Worm (Caenorhabditis elegans) whole organism, young adult: ENCODE measurements around the gene nep-16.

Experiments
- B0019.2 ChIP-seq: fragments of 200-800 bp; sonication (Bioruptor generic); conservative IDR thresholded peaks from 2 replicates; pipeline ENCODE4 v1.3.6; 2022; ENCODE audit warnings: missing genetic modification reagents, missing genetic modification characterization, missing compliant biosample characterization
- B0336.3 ChIP-seq: fragments of 200-800 bp; sonication (Bioruptor generic); IDR thresholded peaks from 2 replicates; pipeline ENCODE4 v1.3.6; 2022; ENCODE audit warnings: missing genetic modification characterization, missing compliant biosample characterization
- D2030.7 ChIP-seq: fragments of 200-800 bp; sonication (Bioruptor generic); IDR thresholded peaks from 2 replicates; pipeline ENCODE4 v1.3.6; 2022; ENCODE audit warnings: missing genetic modification reagents, missing genetic modification characterization, missing compliant biosample characterization
- F23B12.7 ChIP-seq: sonication (generic microtip); optimal IDR thresholded peaks from 2 replicates; lab custom pipeline; 2017; ENCODE audit warnings: missing genetic modification characterization, mild to moderate bottlenecking, missing compliant biosample characterization, antibody characterized with exemption, moderate library complexity; ENCODE audit not compliant: insufficient read depth
- Y53G8AR.9 ChIP-seq: fragments of 200-800 bp; sonication (Bioruptor generic); conservative IDR thresholded peaks from 2 replicates; pipeline ENCODE4 v1.3.6; 2022; ENCODE audit warnings: missing genetic modification reagents, missing genetic modification characterization, missing compliant biosample characterization
- ZK185.1 ChIP-seq: sonication (generic microtip); optimal IDR thresholded peaks from 2 replicates; lab custom pipeline; 2016; ENCODE audit warnings: mild to moderate bottlenecking, missing genetic modification characterization, missing compliant biosample characterization; ENCODE audit not compliant: poor library complexity, severe bottlenecking
- akir-1 ChIP-seq: fragments of 200-800 bp; sonication (Bioruptor generic); optimal IDR thresholded peaks from 2 replicates; lab custom pipeline; 2018; ENCODE audit warnings: mild to moderate bottlenecking, missing genetic modification characterization, moderate library complexity, missing compliant biosample characterization
- attf-5 ChIP-seq: fragments of 200-800 bp; sonication (Bioruptor generic); optimal IDR thresholded peaks from 2 replicates; lab custom pipeline; 2018; ENCODE audit warnings: mild to moderate bottlenecking, missing genetic modification characterization, missing compliant biosample characterization
- ceh-100 ChIP-seq: fragments of 200-800 bp; sonication (Bioruptor generic); IDR thresholded peaks from 2 replicates; pipeline ENCODE4 v1.3.6; 2022; ENCODE audit warnings: missing genetic modification reagents, missing genetic modification characterization, missing compliant biosample characterization
- ceh-27 ChIP-seq: fragments of 200-800 bp; sonication (Bioruptor generic); optimal IDR thresholded peaks from 2 replicates; lab custom pipeline; 2018; ENCODE audit warnings: mild to moderate bottlenecking, missing genetic modification characterization, moderate library complexity, missing compliant biosample characterization
- ceh-58 ChIP-seq: fragments of 200-800 bp; sonication (Bioruptor generic); IDR thresholded peaks from 2 replicates; pipeline ENCODE4 v1.3.6; 2022; ENCODE audit warnings: missing genetic modification characterization, missing compliant biosample characterization
- ceh-91 ChIP-seq: fragments of 200-800 bp; sonication (Bioruptor generic); IDR thresholded peaks from 2 replicates; pipeline ENCODE4 v1.3.6; 2022; ENCODE audit warnings: missing genetic modification reagents, missing genetic modification characterization, missing compliant biosample characterization
- efl-1 ChIP-seq: fragments of 150-350 bp; optimal IDR thresholded peaks from 2 replicates; lab custom pipeline; 2014; ENCODE audit warnings: missing biosample characterization, missing genetic modification reagents, missing genetic modification characterization
- fkh-3 ChIP-seq: sonication (generic microtip); optimal IDR thresholded peaks from 2 replicates; lab custom pipeline; 2016; ENCODE audit warnings: mild to moderate bottlenecking, missing genetic modification characterization, missing compliant biosample characterization
- gei-17 ChIP-seq: fragments of 200-800 bp; sonication (Bioruptor generic); optimal IDR thresholded peaks from 2 replicates; lab custom pipeline; 2018; ENCODE audit warnings: mild to moderate bottlenecking, missing genetic modification characterization, missing compliant biosample characterization
- hmg-1.2 ChIP-seq: fragments of 200-800 bp; sonication (Bioruptor generic); IDR thresholded peaks from 2 replicates; pipeline ENCODE4 v1.3.6; 2022; ENCODE audit warnings: missing genetic modification reagents, missing genetic modification characterization, missing compliant biosample characterization
- let-526 ChIP-seq: fragments of 200-800 bp; sonication (Bioruptor generic); IDR thresholded peaks from 2 replicates; pipeline ENCODE4 v1.3.6; 2022; ENCODE audit warnings: missing genetic modification reagents, missing genetic modification characterization, missing compliant biosample characterization
- lin-35 ChIP-seq, 3 experiments: fragments of 150-350 bp in 2 of 3; sonication (generic microtip) in 1 of 3; optimal IDR thresholded peaks; 2 replicates each; lab custom pipeline; 2014 to 2018; ENCODE audit warnings: missing biosample characterization in 3 of 3, missing genetic modification characterization in 3 of 3, missing genetic modification reagents in 3 of 3
- lin-54 ChIP-seq: fragments of 200-800 bp; sonication (Bioruptor generic); optimal IDR thresholded peaks from 2 replicates; lab custom pipeline; 2018; ENCODE audit warnings: mild to moderate bottlenecking, missing genetic modification characterization, missing compliant biosample characterization
- lsl-1 ChIP-seq: fragments of 200-800 bp; sonication (Bioruptor generic); optimal IDR thresholded peaks from 2 replicates; lab custom pipeline; 2018; ENCODE audit warnings: mild to moderate bottlenecking, missing genetic modification characterization, moderate library complexity, missing compliant biosample characterization
- lsy-27 ChIP-seq: sonication (generic microtip); optimal IDR thresholded peaks from 2 replicates; lab custom pipeline; 2017; ENCODE audit warnings: missing genetic modification characterization, mild to moderate bottlenecking, missing compliant biosample characterization, antibody characterized with exemption, missing genotype, borderline replicate concordance; ENCODE audit not compliant: insufficient read depth
- madf-10 ChIP-seq: sonication (generic microtip); optimal IDR thresholded peaks from 2 replicates; lab custom pipeline; 2016; ENCODE audit warnings: mild to moderate bottlenecking, missing genetic modification characterization, missing compliant biosample characterization
- madf-3 ChIP-seq: fragments of 200-800 bp; sonication (Bioruptor generic); IDR thresholded peaks from 2 replicates; pipeline ENCODE4 v1.3.6; 2022; ENCODE audit warnings: missing genetic modification reagents, missing genetic modification characterization, missing compliant biosample characterization
- mcd-1 ChIP-seq: fragments of 200-800 bp; sonication (Bioruptor generic); IDR thresholded peaks from 2 replicates; pipeline ENCODE4 v1.3.6; 2022; ENCODE audit warnings: missing genetic modification reagents, missing genetic modification characterization, missing compliant biosample characterization
- mes-4 ChIP-seq: sonication (generic microtip); optimal IDR thresholded peaks from 2 replicates; lab custom pipeline; 2016; ENCODE audit warnings: missing genotype, missing genetic modification characterization, missing compliant biosample characterization
- nhr-80 ChIP-seq: sonication (generic microtip); optimal IDR thresholded peaks from 2 replicates; lab custom pipeline; 2016; ENCODE audit warnings: missing genetic modification characterization, missing compliant biosample characterization
- pbrm-1 ChIP-seq: fragments of 200-800 bp; sonication (Bioruptor generic); IDR thresholded peaks from 2 replicates; pipeline ENCODE4 v1.3.6; 2022; ENCODE audit warnings: missing genetic modification reagents, missing genetic modification characterization, missing compliant biosample characterization
- repo-1 ChIP-seq: sonication (generic microtip); optimal IDR thresholded peaks from 2 replicates; lab custom pipeline; 2017; ENCODE audit warnings: mild to moderate bottlenecking, missing genetic modification characterization, missing compliant biosample characterization
- sdz-38 ChIP-seq: sonication (generic microtip); optimal IDR thresholded peaks from 2 replicates; lab custom pipeline; 2016; ENCODE audit warnings: missing genotype, missing genetic modification characterization, missing compliant biosample characterization
- sea-2 ChIP-seq: fragments of 200-800 bp; sonication (Bioruptor generic); IDR thresholded peaks from 2 replicates; pipeline ENCODE4 v1.3.6; 2022; ENCODE audit warnings: missing genetic modification characterization, missing compliant biosample characterization
- snpc-1.1 ChIP-seq: sonication (generic microtip); optimal IDR thresholded peaks from 2 replicates; lab custom pipeline; 2017; ENCODE audit warnings: missing genetic modification characterization, mild to moderate bottlenecking, missing compliant biosample characterization, antibody characterized with exemption, moderate library complexity, missing genotype, missing genetic modification reagents; ENCODE audit not compliant: insufficient read depth
- snpc-1.3 ChIP-seq: sonication (generic microtip); optimal IDR thresholded peaks from 2 replicates; lab custom pipeline; 2017; ENCODE audit warnings: missing genetic modification characterization, mild to moderate bottlenecking, missing compliant biosample characterization, antibody characterized with exemption, moderate library complexity, missing genotype, missing genetic modification reagents; ENCODE audit not compliant: insufficient read depth
- tbp1 ChIP-seq: fragments of 200-800 bp; sonication (Bioruptor generic); optimal IDR thresholded peaks from 2 replicates; lab custom pipeline; 2018; ENCODE audit warnings: mild to moderate bottlenecking, missing genetic modification characterization, missing compliant biosample characterization
- xnd-1 ChIP-seq: sonication (generic microtip); optimal IDR thresholded peaks from 2 replicates; lab custom pipeline; 2016; ENCODE audit warnings: missing genotype, missing genetic modification reagents, missing genetic modification characterization, missing compliant biosample characterization
- zim-3 ChIP-seq: sonication (generic microtip); optimal IDR thresholded peaks from 2 replicates; lab custom pipeline; 2017; ENCODE audit warnings: mild to moderate bottlenecking, missing genetic modification characterization, moderate library complexity, missing compliant biosample characterization
- ztf-26 ChIP-seq: sonication (generic microtip); optimal IDR thresholded peaks from 2 replicates; lab custom pipeline; 2017; ENCODE audit warnings: missing genetic modification characterization, missing compliant biosample characterization
- ztf-3 ChIP-seq: fragments of 200-800 bp; sonication (Bioruptor generic); optimal IDR thresholded peaks from 2 replicates; lab custom pipeline; 2018; ENCODE audit warnings: mild to moderate bottlenecking, missing genetic modification characterization, missing compliant biosample characterization
- ztf-6 ChIP-seq: fragments of 200-800 bp; sonication (Bioruptor generic); IDR thresholded peaks from 2 replicates; pipeline ENCODE4 v1.3.6; 2022; ENCODE audit warnings: missing genetic modification reagents, missing genetic modification characterization, missing compliant biosample characterization

Gene nep-16

ce11 chrIV:7654212-7654778 is 12.6 kb upstream of the nep-16 start, which contains the start of gene nrde-4 (continued):
- TF ChIP-seq lsy-27, result peak; percentile 31
- TF ChIP-seq snpc-1.3 (tag; lab: Kevin White, UChicago), result peak; percentile 3
- TF ChIP-seq let-526 (GFP tag; lab: Robert Waterston, UW), result no peak
- peak; percentile 34 for TF ChIP-seq ZK185.1
- TF ChIP-seq sdz-38, result no peak
- no peak for TF ChIP-seq gei-17 (GFP tag; lab: Kevin White, UChicago)
- peak; percentile 15 for TF ChIP-seq madf-10 (tag; lab: Kevin White, UChicago)
- TF ChIP-seq xnd-1 (tag; lab: Kevin White, UChicago), result no peak
- peak; percentile 20 for TF ChIP-seq efl-1 (GFP tag; lab: Kevin White, UChicago)
- no peak for TF ChIP-seq lin-35 (GFP tag; optimal IDR thresholded peaks at IDR 0.05; lab: Kevin White, UChicago)
- TF ChIP-seq mes-4 (tag; lab: Kevin White, UChicago), result no peak
- TF ChIP-seq B0019.2, result no peak
- TF ChIP-seq madf-3, result no peak
- TF ChIP-seq ceh-91 (GFP tag; lab: Robert Waterston, UW), result peak; percentile 28; the same call in 1 of the 2 replicates
- no peak for TF ChIP-seq B0336.3 (GFP tag; lab: Robert Waterston, UW)
- TF ChIP-seq tbp1 (GFP tag; lab: Kevin White, UChicago), result peak; percentile 26
- TF ChIP-seq D2030.7 (GFP tag; lab: Robert Waterston, UW), result peak; percentile 40; the same call in 1 of the 2 replicates
- peak; percentile 29 for TF ChIP-seq lsl-1 (GFP tag; lab: Kevin White, UChicago)
- TF ChIP-seq Y53G8AR.9 (GFP tag; lab: Robert Waterston, UW), result no peak
- TF ChIP-seq snpc-1.1 (tag; lab: Kevin White, UChicago), result no peak
- peak; percentile 95 for TF ChIP-seq mcd-1
- peak; percentile 83 for TF ChIP-seq F23B12.7
- no peak for TF ChIP-seq zim-3
- TF ChIP-seq attf-5 (GFP tag; lab: Kevin White, UChicago), result peak; percentile 77
- no peak for TF ChIP-seq ztf-6 (GFP tag; lab: Robert Waterston, UW)
- peak; percentile 19 for TF ChIP-seq ceh-27 (GFP tag; lab: Kevin White, UChicago)
- peak; percentile 96 for TF ChIP-seq ceh-100
- no peak for TF ChIP-seq pbrm-1
- peak; percentile 56 for TF ChIP-seq lin-54
- no peak for TF ChIP-seq ceh-58 (GFP tag; lab: Robert Waterston, UW)
- TF ChIP-seq sea-2 (GFP tag; lab: Robert Waterston, UW), result no peak

ce11 chrIV:7653198-7653597 is 11.5 kb upstream of the nep-16 start:
- peak; percentile 28 for TF ChIP-seq nhr-80 (tag; lab: Kevin White, UChicago)
- TF ChIP-seq ztf-26 (tag; lab: Kevin White, UChicago), result no peak

- TF ChIP-seq ztf-3 (GFP tag; lab: Kevin White, UChicago) (no peak), hmg-1.2 (no peak), madf-3 (no peak), akir-1 (GFP tag; lab: Kevin White, UChicago) (no peak), repo-1 (tag; lab: Kevin White, UChicago) (no peak), fkh-3 (tag; lab: Kevin White, UChicago) (no peak)
Observed at ce11 chrIV:7651120-7651519, 9.5 kb upstream of the nep-16 start, which contains the start of gene cima-1. TSS of gene cima-1 (plus strand) at chrIV:7651459.
